Worm (Caenorhabditis elegans) whole organism, midembryonic: Measurements from ENCODE around the gene C39F7.5.

Experiments used
- T22C8.4 ChIP-seq: fragments of 200-800 bp; sonication (Bioruptor generic); IDR thresholded peaks from 2 replicates; pipeline ENCODE4 v1.3.6; 2022; ENCODE audit warnings: missing genetic modification characterization, missing compliant biosample characterization
- cog-1 ChIP-seq: sonication (generic microtip); optimal IDR thresholded peaks from 2 replicates; lab custom pipeline; 2016; ENCODE audit warnings: missing genetic modification characterization, missing compliant biosample characterization
- flt-1 ChIP-seq: fragments of 200-800 bp; sonication (Bioruptor generic); IDR thresholded peaks from 2 replicates; pipeline ENCODE4 v1.3.6; 2022; ENCODE audit warnings: missing genetic modification characterization, missing compliant biosample characterization
- klf-2 ChIP-seq: fragments of 200-800 bp; sonication (Bioruptor generic); conservative IDR thresholded peaks from 2 replicates; pipeline ENCODE4 v1.3.6; 2022; ENCODE audit warnings: missing genetic modification reagents, missing genetic modification characterization, missing compliant biosample characterization
- med-1 ChIP-seq: sonication (generic microtip); optimal IDR thresholded peaks from 2 replicates; lab custom pipeline; 2017; ENCODE audit warnings: missing genetic modification characterization, mild to moderate bottlenecking, missing compliant biosample characterization, antibody characterized with exemption, missing genetic modification reagents; ENCODE audit not compliant: insufficient read depth
- ref-1 ChIP-seq: fragments of 200-800 bp; sonication (Bioruptor generic); conservative IDR thresholded peaks from 2 replicates; pipeline ENCODE4 v1.3.6; 2022; ENCODE audit warnings: missing genetic modification reagents, missing genetic modification characterization, missing compliant biosample characterization
- tab-1 ChIP-seq: fragments of 200-800 bp; sonication (Bioruptor generic); IDR thresholded peaks from 2 replicates; pipeline ENCODE4 v1.3.6; 2022; ENCODE audit warnings: missing genetic modification characterization, missing compliant biosample characterization
- ztf-23 ChIP-seq: fragments of 200-800 bp; sonication (Bioruptor generic); IDR thresholded peaks from 2 replicates; pipeline ENCODE4 v1.3.6; 2022; ENCODE audit warnings: missing genetic modification reagents, missing genetic modification characterization, missing compliant biosample characterization
- ztf-29 ChIP-seq: fragments of 200-800 bp; sonication (Bioruptor generic); IDR thresholded peaks from 2 replicates; pipeline ENCODE4 v1.3.6; 2022; ENCODE audit warnings: missing genetic modification reagents, missing genetic modification characterization, missing compliant biosample characterization

C39F7.5 gene

DNA sequence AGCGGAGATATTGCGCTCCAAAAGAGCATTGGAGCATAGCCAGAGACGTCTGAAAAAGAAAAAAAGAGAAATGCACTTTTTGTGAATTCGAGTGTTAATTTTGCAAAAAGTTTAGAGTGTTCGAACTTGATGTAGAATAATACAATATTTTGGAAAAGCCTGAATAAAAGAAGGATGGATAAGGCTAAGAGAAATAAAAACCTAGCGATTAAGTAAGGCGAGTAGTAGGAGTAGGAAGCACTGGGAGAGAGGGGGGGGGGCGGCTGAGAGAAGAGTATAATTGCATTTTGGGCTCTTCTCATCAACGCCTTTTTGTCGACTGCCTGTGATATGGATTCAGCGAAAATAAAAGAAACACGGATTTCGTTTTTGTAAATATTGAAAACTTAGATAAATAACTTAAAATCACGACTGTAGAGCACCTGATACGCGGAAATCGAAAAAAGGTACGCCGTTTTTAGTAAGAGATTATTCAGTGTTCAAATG, 53.3 kb downstream of the C39F7.5 start, which contains the start of gene F16B3.3:
F16B3.3 (minus strand) TSS at position 51 of the 486 bp plus-strand sequence.
- TF ChIP-seq tab-1 (GFP tag; lab: Robert Waterston, UW) (no peak), med-1 (GFP tag; lab: Kevin White, UChicago) (no peak), cog-1 (tag; lab: Kevin White, UChicago) (no peak), ztf-29 (GFP tag; lab: Robert Waterston, UW) (no peak), klf-2 (no peak), T22C8.4 (no peak), ztf-23 (GFP tag; lab: Robert Waterston, UW) (no peak), flt-1 (GFP tag; lab: Robert Waterston, UW) (no peak), ref-1 (GFP tag; lab: Robert Waterston, UW) (no peak)
